Worm (Caenorhabditis elegans) whole organism, young adult: Measurements from ENCODE around the gene srh-301.

Experiments used
- B0261.1 ChIP-seq: sonication (generic microtip); optimal IDR thresholded peaks from 2 replicates; lab custom pipeline; 2016; ENCODE audit warnings: mild to moderate bottlenecking, missing genetic modification characterization, moderate library complexity, missing compliant biosample characterization
- B0336.3 ChIP-seq: fragments of 200-800 bp; sonication (Bioruptor generic); IDR thresholded peaks from 2 replicates; pipeline ENCODE4 v1.3.6; 2022; ENCODE audit warnings: missing genetic modification characterization, missing compliant biosample characterization
- F52B5.7 ChIP-seq: sonication (generic microtip); optimal IDR thresholded peaks from 2 replicates; lab custom pipeline; 2016; ENCODE audit warnings: mild to moderate bottlenecking, missing genetic modification characterization, missing compliant biosample characterization
- K11D2.4 ChIP-seq: fragments of 200-800 bp; sonication (Bioruptor generic); IDR thresholded peaks from 2 replicates; pipeline ENCODE4 v1.3.6; 2022; ENCODE audit warnings: missing genetic modification reagents, missing genetic modification characterization, missing compliant biosample characterization
- T07F8.4 ChIP-seq: sonication (generic microtip); optimal IDR thresholded peaks from 2 replicates; lab custom pipeline; 2016; ENCODE audit warnings: mild to moderate bottlenecking, missing genetic modification characterization, moderate library complexity, missing compliant biosample characterization
- T26A5.8 ChIP-seq: sonication (generic microtip); optimal IDR thresholded peaks from 2 replicates; lab custom pipeline; 2016; ENCODE audit warnings: missing genetic modification characterization, missing compliant biosample characterization
- Y53F4B.3 ChIP-seq: fragments of 200-800 bp; sonication (Bioruptor generic); IDR thresholded peaks from 2 replicates; pipeline ENCODE4 v1.3.6; 2022; ENCODE audit warnings: missing genetic modification reagents, missing genetic modification characterization, missing compliant biosample characterization
- Y53G8AR.9 ChIP-seq: fragments of 200-800 bp; sonication (Bioruptor generic); conservative IDR thresholded peaks from 2 replicates; pipeline ENCODE4 v1.3.6; 2022; ENCODE audit warnings: missing genetic modification reagents, missing genetic modification characterization, missing compliant biosample characterization
- ama-1 ChIP-seq, 3 experiments: fragments of 150-350 bp in 1 of 3; sonication (generic microtip) in 2 of 3; optimal IDR thresholded peaks; 2 replicates each; lab custom pipeline; 2014 to 2018; ENCODE audit warnings: missing biosample characterization in 2 of 3, missing genetic modification characterization in 2 of 3, missing genetic modification reagents in 2 of 3
- aptf-3 ChIP-seq: fragments of 200-800 bp; sonication (Bioruptor generic); IDR thresholded peaks from 2 replicates; pipeline ENCODE4 v1.3.6; 2022; ENCODE audit warnings: missing genetic modification characterization, missing compliant biosample characterization
- attf-3 ChIP-seq: fragments of 200-800 bp; sonication (Bioruptor generic); conservative IDR thresholded peaks from 2 replicates; pipeline ENCODE4 v1.3.6; 2022; ENCODE audit warnings: missing genetic modification reagents, missing genetic modification characterization, missing compliant biosample characterization
- ccch-3 ChIP-seq: fragments of 200-800 bp; sonication (Bioruptor generic); optimal IDR thresholded peaks from 2 replicates; lab custom pipeline; 2018; ENCODE audit warnings: mild to moderate bottlenecking, missing genetic modification characterization, missing compliant biosample characterization
- cebp-1 ChIP-seq, 2 experiments: fragments of 200-800 bp in 1 of 2; sonication (Bioruptor generic) in 1 of 2; sonication (generic microtip) in 1 of 2; IDR thresholded peaks in 1 of 2; optimal IDR thresholded peaks in 1 of 2; 2 replicates each; pipeline versions ENCODE4 v1.3.6 to Lab custom; 2017 to 2022; ENCODE audit warnings: missing compliant biosample characterization in 2 of 2, missing genetic modification characterization in 2 of 2, mild to moderate bottlenecking in 1 of 2, missing genetic modification reagents in 1 of 2, moderate library complexity in 1 of 2
- ceh-100 ChIP-seq: fragments of 200-800 bp; sonication (Bioruptor generic); IDR thresholded peaks from 2 replicates; pipeline ENCODE4 v1.3.6; 2022; ENCODE audit warnings: missing genetic modification reagents, missing genetic modification characterization, missing compliant biosample characterization
- ceh-40 ChIP-seq: fragments of 200-800 bp; sonication (Bioruptor generic); IDR thresholded peaks from 2 replicates; pipeline ENCODE4 v1.3.6; 2022; ENCODE audit warnings: missing genetic modification characterization, missing compliant biosample characterization
- ceh-58 ChIP-seq: fragments of 200-800 bp; sonication (Bioruptor generic); IDR thresholded peaks from 2 replicates; pipeline ENCODE4 v1.3.6; 2022; ENCODE audit warnings: missing genetic modification characterization, missing compliant biosample characterization
- egl-18 ChIP-seq: fragments of 200-800 bp; sonication (Bioruptor generic); IDR thresholded peaks from 2 replicates; pipeline ENCODE4 v1.3.6; 2022; ENCODE audit warnings: missing genetic modification reagents, missing genetic modification characterization, missing compliant biosample characterization
- egrh-3 ChIP-seq: fragments of 200-800 bp; sonication (Bioruptor generic); IDR thresholded peaks from 2 replicates; pipeline ENCODE4 v1.3.6; 2022; ENCODE audit warnings: missing genetic modification reagents, missing genetic modification characterization, missing compliant biosample characterization
- ets-4 ChIP-seq: fragments of 200-800 bp; sonication (Bioruptor generic); optimal IDR thresholded peaks from 2 replicates; lab custom pipeline; 2018; ENCODE audit warnings: mild to moderate bottlenecking, missing genetic modification characterization, missing compliant biosample characterization
- fkh-3 ChIP-seq: sonication (generic microtip); optimal IDR thresholded peaks from 2 replicates; lab custom pipeline; 2016; ENCODE audit warnings: mild to moderate bottlenecking, missing genetic modification characterization, missing compliant biosample characterization
- gei-17 ChIP-seq: fragments of 200-800 bp; sonication (Bioruptor generic); optimal IDR thresholded peaks from 2 replicates; lab custom pipeline; 2018; ENCODE audit warnings: mild to moderate bottlenecking, missing genetic modification characterization, missing compliant biosample characterization
- hrde-1 ChIP-seq: sonication (generic microtip); optimal IDR thresholded peaks from 2 replicates; lab custom pipeline; 2016; ENCODE audit warnings: missing genetic modification characterization, mild to moderate bottlenecking, missing compliant biosample characterization, moderate library complexity, missing genotype, missing genetic modification reagents, borderline replicate concordance
- hsf-1 ChIP-seq: fragments of 200-800 bp; sonication (Bioruptor generic); IDR thresholded peaks from 2 replicates; pipeline ENCODE4 v1.3.6; 2022; ENCODE audit warnings: missing genetic modification reagents, missing genetic modification characterization, missing compliant biosample characterization
- lag-1 ChIP-seq: fragments of 200-800 bp; sonication (Bioruptor generic); IDR thresholded peaks from 2 replicates; pipeline ENCODE4 v1.3.6; 2022; ENCODE audit warnings: missing genetic modification reagents, missing genetic modification characterization, missing compliant biosample characterization
- lin-54 ChIP-seq: fragments of 200-800 bp; sonication (Bioruptor generic); optimal IDR thresholded peaks from 2 replicates; lab custom pipeline; 2018; ENCODE audit warnings: mild to moderate bottlenecking, missing genetic modification characterization, missing compliant biosample characterization
- madf-6 ChIP-seq: fragments of 200-800 bp; sonication (Bioruptor generic); IDR thresholded peaks from 2 replicates; pipeline ENCODE4 v1.3.6; 2022; ENCODE audit warnings: missing genetic modification reagents, missing genetic modification characterization, missing compliant biosample characterization
- mel-28 ChIP-seq: sonication (generic microtip); optimal IDR thresholded peaks from 2 replicates; lab custom pipeline; 2016; ENCODE audit warnings: borderline replicate concordance, mild to moderate bottlenecking, missing genetic modification characterization, missing compliant biosample characterization
- nhr-179 ChIP-seq: sonication (generic microtip); optimal IDR thresholded peaks from 2 replicates; lab custom pipeline; 2016; ENCODE audit warnings: mild to moderate bottlenecking, missing genetic modification characterization, missing compliant biosample characterization
- nhr-80 ChIP-seq: sonication (generic microtip); optimal IDR thresholded peaks from 2 replicates; lab custom pipeline; 2016; ENCODE audit warnings: missing genetic modification characterization, missing compliant biosample characterization
- snpc-4 ChIP-seq, 5 experiments: fragments of 150-350 bp in 1 of 5; sonication (generic microtip) in 4 of 5; optimal IDR thresholded peaks; 2 replicates each; lab custom pipeline; 2014 to 2018; ENCODE audit warnings: missing genetic modification characterization in 5 of 5, missing biosample characterization in 3 of 5, antibody characterized with exemption in 2 of 5, mild to moderate bottlenecking in 2 of 5, missing compliant biosample characterization in 2 of 5, missing genotype in 2 of 5, moderate library complexity in 2 of 5, missing genetic modification reagents in 1 of 5
- sptf-2 ChIP-seq: fragments of 200-800 bp; sonication (Bioruptor generic); optimal IDR thresholded peaks from 2 replicates; lab custom pipeline; 2018; ENCODE audit warnings: mild to moderate bottlenecking, missing genetic modification characterization, missing compliant biosample characterization
- tbp1 ChIP-seq: fragments of 200-800 bp; sonication (Bioruptor generic); optimal IDR thresholded peaks from 2 replicates; lab custom pipeline; 2018; ENCODE audit warnings: mild to moderate bottlenecking, missing genetic modification characterization, missing compliant biosample characterization
- tbx-9 ChIP-seq: sonication (generic microtip); optimal IDR thresholded peaks from 2 replicates; lab custom pipeline; 2016; ENCODE audit warnings: borderline replicate concordance, missing genetic modification characterization, inconsistent platforms, missing compliant biosample characterization
- zfh-2 ChIP-seq: fragments of 200-800 bp; sonication (Bioruptor generic); conservative IDR thresholded peaks from 2 replicates; pipeline ENCODE4 v1.3.6; 2022; ENCODE audit warnings: missing genetic modification reagents, missing genetic modification characterization, missing compliant biosample characterization
- ztf-6 ChIP-seq: fragments of 200-800 bp; sonication (Bioruptor generic); IDR thresholded peaks from 2 replicates; pipeline ENCODE4 v1.3.6; 2022; ENCODE audit warnings: missing genetic modification reagents, missing genetic modification characterization, missing compliant biosample characterization

srh-301 gene

DNA sequence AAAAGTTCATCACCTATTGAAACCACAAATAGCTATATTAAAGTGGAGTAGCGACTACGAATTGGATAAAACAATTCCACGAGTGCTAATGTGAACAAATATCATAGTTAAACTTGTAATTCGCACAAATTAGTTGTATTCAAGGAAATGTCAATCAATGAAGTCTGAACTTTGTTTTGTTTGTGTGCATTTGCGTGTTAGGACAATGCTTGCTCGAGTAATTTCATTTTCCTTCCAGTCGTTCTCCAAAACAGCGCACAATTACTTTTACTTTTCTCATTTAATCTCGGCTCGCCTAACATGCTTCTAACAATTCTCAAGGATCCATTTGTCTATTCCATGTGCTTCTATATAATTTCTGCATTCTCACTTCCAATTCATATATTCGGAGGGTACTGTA is at the start of gene srh-301:
srh-301 (plus strand) TSS at position 301 of the 400 bp plus-strand sequence.
- TF ChIP-seq nhr-179 (tag; lab: Kevin White, UChicago) (no peak), egrh-3 (no peak), attf-3 (GFP tag; lab: Robert Waterston, UW) (no peak), ceh-100 (GFP tag; lab: Robert Waterston, UW) (no peak), mel-28 (tag; lab: Kevin White, UChicago) (no peak), tbx-9 (tag; lab: Kevin White, UChicago) (no peak), egl-18 (no peak)
- TF ChIP-seq, all 124 proteins: peak for 0

- no peak for TF ChIP-seq B0336.3 (GFP tag; lab: Robert Waterston, UW)
- no peak for TF ChIP-seq ama-1 (optimal IDR thresholded peaks at IDR 0.05; lab: Kevin White, UChicago)
- no peak for TF ChIP-seq ama-1 (GFP tag; optimal IDR thresholded peaks at IDR 0.05; lab: Kevin White, UChicago)
- TF ChIP-seq zfh-2 = no peak
- no peak for TF ChIP-seq B0261.1 (tag; lab: Kevin White, UChicago)
- no peak for TF ChIP-seq lin-54
- TF ChIP-seq Y53G8AR.9 (GFP tag; lab: Robert Waterston, UW) = no peak
Measured at ce11 chrV:17777127-17777526, 47.6 kb upstream of the srh-301 start, which contains the start of gene ddo-1. TSS of gene ddo-1 (minus strand) at chrV:17777227.

DNA sequence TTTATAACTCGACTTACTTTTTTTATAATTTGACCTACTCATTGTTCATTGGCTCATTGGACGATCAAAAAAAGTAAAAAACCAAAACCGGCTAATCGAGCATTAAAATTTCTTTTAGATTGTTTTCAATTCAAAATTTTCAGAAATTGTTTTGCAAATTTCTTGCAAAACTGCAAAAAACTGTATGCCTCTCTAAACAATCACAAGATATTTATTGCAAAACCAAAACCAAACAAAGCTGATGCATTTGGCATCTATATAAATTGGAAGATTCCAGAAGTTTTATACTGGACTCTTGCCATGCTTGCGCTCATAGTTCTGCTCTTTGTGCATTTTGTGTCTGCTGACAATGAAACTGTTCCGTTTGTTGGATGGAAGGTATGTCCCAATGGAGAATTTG is 47.1 kb upstream of the srh-301 start, which contains the start of gene C47A10.12:
C47A10.12 (plus strand) TSS at position 301 of the 400 bp plus-strand sequence.
- TF ChIP-seq lag-1 (no peak), T26A5.8 (no peak), ceh-58 (GFP tag; lab: Robert Waterston, UW) (no peak), tbp1 (GFP tag; lab: Kevin White, UChicago) (no peak), sptf-2 (GFP tag; lab: Kevin White, UChicago) (no peak), ccch-3 (GFP tag; lab: Kevin White, UChicago) (no peak), fkh-3 (no peak), Y53F4B.3 (GFP tag; lab: Robert Waterston, UW) (no peak), cebp-1 (GFP tag; IDR thresholded peaks at IDR 0.05; lab: Robert Waterston, UW) (no peak), cebp-1 (tag; optimal IDR thresholded peaks at IDR 0.05; lab: Kevin White, UChicago) (no peak), ets-4 (GFP tag; lab: Kevin White, UChicago) (no peak), F52B5.7 (tag; lab: Kevin White, UChicago) (no peak), hsf-1 (no peak), aptf-3 (GFP tag; lab: Robert Waterston, UW) (no peak), gei-17 (GFP tag; lab: Kevin White, UChicago) (no peak), K11D2.4 (GFP tag; lab: Robert Waterston, UW) (no peak), madf-6 (GFP tag; lab: Robert Waterston, UW) (no peak), ztf-6 (GFP tag; lab: Robert Waterston, UW) (no peak)
- TF ChIP-seq, all 124 proteins: peak for 0

DNA sequence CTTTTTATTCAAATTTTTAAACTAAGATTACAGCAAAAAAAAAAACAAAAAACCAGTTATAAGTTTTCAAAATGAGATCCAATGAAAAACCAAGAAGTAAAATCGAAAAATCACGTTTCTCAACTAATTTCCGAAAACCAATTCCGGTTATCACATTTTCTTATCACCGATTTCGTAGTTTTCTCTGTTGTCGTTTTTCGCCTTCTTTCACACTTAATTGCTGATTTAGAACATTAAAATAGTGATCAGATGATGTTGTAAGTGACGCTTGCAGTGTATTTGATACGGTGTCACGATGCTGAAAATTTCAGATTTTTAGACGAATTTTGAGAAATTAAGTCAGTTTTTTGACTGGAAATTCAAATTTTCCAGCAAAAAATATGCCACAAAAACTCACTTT is 44.4 kb upstream of the srh-301 start:
- TF ChIP-seq ceh-40 (GFP tag; lab: Robert Waterston, UW) (no peak), nhr-80 (peak; percentile 56), snpc-4 (GFP tag; optimal IDR thresholded peaks at IDR 0.05; lab: Kevin White, UChicago) (no peak), snpc-4 (tag; optimal IDR thresholded peaks at IDR 0.05; lab: Kevin White, UChicago) (peak in 1 of 4 experiments; percentile 10), T07F8.4 (tag; lab: Kevin White, UChicago) (no peak), hrde-1 (tag; lab: Kevin White, UChicago) (no peak), Y53G8AR.9 (GFP tag; lab: Robert Waterston, UW) (no peak), fkh-3 (no peak)
